Worm (Caenorhabditis elegans): ENCODE results near the gene mrpl-30.

The mrpl-30 gene

ce11 chrIII:2418159-2418658 is 7.4 kb upstream of the mrpl-30 start, which contains the start of the genes W04B5.5 and W04B5.3 (continued):
- TF ChIP-seq saeg-2 (GFP tag; IDR thresholded peaks at IDR 0.05) (no peak), aha-1 (tag) (peak; percentile 62), mxl-2 (GFP tag; conservative IDR thresholded peaks at IDR 0.05) (no peak), duxl-1 (tag; optimal IDR thresholded peaks at IDR 0.05; ENCODE audit: poor library complexity) (peak; percentile 38), zfp-3 (GFP tag; conservative IDR thresholded peaks at IDR 0.05) (no peak), nhr-48 (tag; optimal IDR thresholded peaks at IDR 0.05) (no peak), nhr-76 (tag; optimal IDR thresholded peaks at IDR 0.05) (no peak), hlh-11 (tag; optimal IDR thresholded peaks at IDR 0.05) (peak; percentile 57), unc-62 (GFP tag; optimal IDR thresholded peaks at IDR 0.05 in 1 of 2) (peak in 1 of 2 experiments; percentile 63), unc-62 (tag; optimal IDR thresholded peaks at IDR 0.05) (no peak)

- TF ChIP-seq F10B5.3 (tag; optimal IDR thresholded peaks at IDR 0.05) (no peak), tag-97 (GFP tag; IDR thresholded peaks at IDR 0.05) (no peak), R02D3.7 (tag; optimal IDR thresholded peaks at IDR 0.05) (peak; percentile 74), lim-7 (GFP tag; IDR thresholded peaks at IDR 0.05) (no peak), F37D6.2 (tag; optimal IDR thresholded peaks at IDR 0.05) (no peak), mes-2 (tag; optimal IDR thresholded peaks at IDR 0.05; ENCODE audit: poor library complexity, severe bottlenecking) (peak; percentile 71), aha-1 (tag) (peak; percentile 93), mxl-2 (GFP tag; conservative IDR thresholded peaks at IDR 0.05) (no peak), lir-3 (tag; optimal IDR thresholded peaks at IDR 0.05) (no peak), Y75B8A.6 (GFP tag; IDR thresholded peaks at IDR 0.05) (no peak), hlh-30 (tag; optimal IDR thresholded peaks at IDR 0.05; ENCODE audit: insufficient read depth) (peak; percentile 25), ZK337.2 (GFP tag; IDR thresholded peaks at IDR 0.05) (no peak), cey-2 (tag; optimal IDR thresholded peaks at IDR 0.05; ENCODE audit: borderline replicate concordance, insufficient read depth) (no peak), madf-9 (GFP tag; conservative IDR thresholded peaks at IDR 0.05) (no peak), egl-27 (tag; optimal IDR thresholded peaks at IDR 0.05) (no peak), lin-29 (GFP tag; IDR thresholded peaks at IDR 0.05) (no peak), nhr-237 (tag; optimal IDR thresholded peaks at IDR 0.05) (no peak), dpl-1 (GFP tag; optimal IDR thresholded peaks at IDR 0.05) (peak; percentile 92), hlh-11 (tag; optimal IDR thresholded peaks at IDR 0.05) (no peak), fkh-10 (GFP tag; optimal IDR thresholded peaks at IDR 0.05) (no peak), tra-1 (GFP tag; IDR thresholded peaks at IDR 0.05) (no peak), mxl-3 (GFP tag; optimal IDR thresholded peaks at IDR 0.05) (no peak), T20F7.1 (GFP tag; optimal IDR thresholded peaks at IDR 0.05) (peak; percentile 98), daf-8 (GFP tag; IDR thresholded peaks at IDR 0.05) (no peak), nhr-48 (tag; optimal IDR thresholded peaks at IDR 0.05) (no peak), gei-8 (GFP tag; optimal IDR thresholded peaks at IDR 0.05) (no peak), lsy-2 (tag; optimal IDR thresholded peaks at IDR 0.05) (peak in 1 of 2 experiments; percentile 80), skn-1 (tag; optimal IDR thresholded peaks at IDR 0.05) (no peak), lin-38 (GFP tag; IDR thresholded peaks at IDR 0.05) (peak; percentile 51), Y48G9A.11 (GFP tag; IDR thresholded peaks at IDR 0.05) (peak; percentile 99), ceh-28 (tag; optimal IDR thresholded peaks at IDR 0.05) (no peak), vab-7 (GFP tag; IDR thresholded peaks at IDR 0.05) (no peak), dve-1 (tag; optimal IDR thresholded peaks at IDR 0.05; ENCODE audit: insufficient read depth) (peak; percentile 26), daf-16 (GFP tag; optimal IDR thresholded peaks at IDR 0.05) (no peak), daf-16 (tag; optimal IDR thresholded peaks at IDR 0.05) (peak; percentile 25), madf-5 (GFP tag; IDR thresholded peaks at IDR 0.05) (no peak), zip-2 (tag; optimal IDR thresholded peaks at IDR 0.05) (no peak), mep-1 (tag; optimal IDR thresholded peaks at IDR 0.05) (peak; percentile 38), zip-11 (GFP tag; IDR thresholded peaks at IDR 0.05) (no peak), nhr-6 (tag; optimal IDR thresholded peaks at IDR 0.05) (no peak), zag-1 (tag; optimal IDR thresholded peaks at IDR 0.05) (no peak)
These were observed 9.3 kb downstream of the mrpl-30 start, which contains the start of the genes cic-1 and strm-1 for ce11 chrIII:2401126-2402123. Gene cic-1 (minus strand): TSS chrIII:2401221. Gene strm-1 (plus strand): TSS chrIII:2402070.
